Worm (Caenorhabditis elegans) whole organism, mixed stage, embryonic: ENCODE measurements around the gene abf-6.

Experiments
- ceh-39 ChIP-seq: fragments of 150-350 bp; optimal IDR thresholded peaks from 2 replicates; lab custom pipeline; 2014; ENCODE audit warnings: missing biosample characterization, missing genetic modification characterization
- unc-120 ChIP-seq: sonication (generic microtip); optimal IDR thresholded peaks from 2 replicates; lab custom pipeline; 2017; ENCODE audit warnings: missing genetic modification characterization, missing compliant biosample characterization; ENCODE audit not compliant: poor library complexity, severe bottlenecking

DNA sequence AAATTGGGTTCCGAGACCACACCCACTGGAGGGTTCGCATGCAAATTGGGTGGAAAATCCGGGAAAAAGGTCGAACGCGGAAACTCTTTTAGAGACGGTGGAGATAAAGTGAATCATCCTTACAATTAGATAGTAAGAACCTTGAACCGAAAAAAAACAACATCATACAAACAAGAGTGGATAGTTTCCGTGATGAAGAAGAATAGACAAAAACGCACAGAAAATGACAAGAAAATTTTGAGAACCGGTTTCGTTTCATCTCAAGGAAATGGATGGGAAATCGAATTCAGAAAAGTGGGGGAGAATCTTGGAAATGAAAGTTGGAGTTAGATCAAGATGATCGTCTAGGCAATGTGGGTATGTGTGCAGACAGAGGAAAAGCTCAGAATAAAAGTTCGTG is 21.4 kb downstream of the abf-6 start:
- no peak for TF ChIP-seq ceh-39 (tag; lab: Kevin White, UChicago)
- no peak for TF ChIP-seq unc-120 (tag; lab: Kevin White, UChicago)
